Worm (Caenorhabditis elegans) whole organism, late embryonic: Measurements from ENCODE around the gene C50D2.7.

Experiments used
- C08G9.2 ChIP-seq: sonication (generic microtip); optimal IDR thresholded peaks from 2 replicates; lab custom pipeline; 2016; ENCODE audit warnings: mild to moderate bottlenecking, missing genetic modification characterization, moderate library complexity, missing compliant biosample characterization
- C38D4.7 ChIP-seq: fragments of 200-800 bp; sonication (Bioruptor generic); optimal IDR thresholded peaks from 2 replicates; lab custom pipeline; 2018; ENCODE audit warnings: mild to moderate bottlenecking, missing genetic modification characterization, moderate library complexity, missing compliant biosample characterization
- F13H6.1 ChIP-seq: sonication (generic microtip); optimal IDR thresholded peaks from 2 replicates; lab custom pipeline; 2016; ENCODE audit warnings: missing genetic modification characterization, missing compliant biosample characterization
- K02D7.2 ChIP-seq: sonication (generic microtip); optimal IDR thresholded peaks from 2 replicates; lab custom pipeline; 2017; ENCODE audit warnings: mild to moderate bottlenecking, missing genetic modification characterization, missing compliant biosample characterization
- K09A11.1 ChIP-seq: sonication (generic microtip); optimal IDR thresholded peaks from 2 replicates; lab custom pipeline; 2017; ENCODE audit warnings: antibody characterized with exemption, mild to moderate bottlenecking, missing genetic modification characterization, missing compliant biosample characterization; ENCODE audit not compliant: insufficient read depth
- T23F11.4 ChIP-seq: fragments of 200-800 bp; sonication (Bioruptor generic); optimal IDR thresholded peaks from 2 replicates; lab custom pipeline; 2018; ENCODE audit warnings: mild to moderate bottlenecking, missing genetic modification characterization, missing compliant biosample characterization
- Y22D7AL.16 ChIP-seq: sonication (generic microtip); optimal IDR thresholded peaks from 2 replicates; lab custom pipeline; 2016; ENCODE audit warnings: missing genetic modification characterization, missing compliant biosample characterization
- ahr-1 ChIP-seq: sonication (generic microtip); optimal IDR thresholded peaks from 2 replicates; lab custom pipeline; 2016; ENCODE audit warnings: missing genetic modification characterization, missing compliant biosample characterization
- ama-1 ChIP-seq: fragments of 150-350 bp; optimal IDR thresholded peaks from 2 replicates; lab custom pipeline; 2014
- ceh-14 ChIP-seq: sonication (generic microtip); optimal IDR thresholded peaks from 2 replicates; lab custom pipeline; 2016; ENCODE audit warnings: missing genotype, missing genetic modification characterization, missing compliant biosample characterization
- ceh-19 ChIP-seq: fragments of 200-800 bp; sonication (Bioruptor generic); optimal IDR thresholded peaks from 2 replicates; lab custom pipeline; 2018; ENCODE audit warnings: mild to moderate bottlenecking, missing genetic modification characterization, missing compliant biosample characterization
- ceh-2 ChIP-seq: sonication (generic microtip); optimal IDR thresholded peaks from 2 replicates; lab custom pipeline; 2016; ENCODE audit warnings: missing genotype, missing genetic modification characterization, missing compliant biosample characterization
- ceh-22 ChIP-seq: sonication (generic microtip); optimal IDR thresholded peaks from 2 replicates; lab custom pipeline; 2017; ENCODE audit warnings: missing biosample characterization, missing genetic modification characterization
- ceh-24 ChIP-seq: sonication (generic microtip); optimal IDR thresholded peaks from 2 replicates; lab custom pipeline; 2016; ENCODE audit warnings: mild to moderate bottlenecking, missing genetic modification characterization, missing compliant biosample characterization
- ceh-30 ChIP-seq: fragments of 150-350 bp; optimal IDR thresholded peaks from 2 replicates; lab custom pipeline; 2014; ENCODE audit warnings: missing biosample characterization, missing genetic modification characterization
- ceh-31 ChIP-seq: sonication (generic microtip); optimal IDR thresholded peaks from 2 replicates; lab custom pipeline; 2016; ENCODE audit warnings: missing genetic modification characterization, missing compliant biosample characterization
- ceh-34 ChIP-seq: sonication (generic microtip); optimal IDR thresholded peaks from 2 replicates; lab custom pipeline; 2016; ENCODE audit warnings: mild to moderate bottlenecking, missing genetic modification characterization, missing compliant biosample characterization
- ceh-45 ChIP-seq: fragments of 200-800 bp; sonication (Bioruptor generic); IDR thresholded peaks from 2 replicates; pipeline ENCODE4 v1.3.6; 2022; ENCODE audit warnings: missing genetic modification reagents, missing genetic modification characterization, missing compliant biosample characterization
- ceh-6 ChIP-seq: fragments of 200-800 bp; sonication (Bioruptor generic); optimal IDR thresholded peaks from 2 replicates; lab custom pipeline; 2018; ENCODE audit warnings: mild to moderate bottlenecking, missing genetic modification characterization, missing compliant biosample characterization
- ceh-9 ChIP-seq: sonication (generic microtip); optimal IDR thresholded peaks from 2 replicates; lab custom pipeline; 2016; ENCODE audit warnings: mild to moderate bottlenecking, missing genetic modification characterization, inconsistent platforms, missing compliant biosample characterization
- che-1 ChIP-seq: sonication (generic microtip); optimal IDR thresholded peaks from 2 replicates; lab custom pipeline; 2016; ENCODE audit warnings: mild to moderate bottlenecking, missing genetic modification characterization, missing compliant biosample characterization
- dve-1 ChIP-seq: sonication (generic microtip); optimal IDR thresholded peaks from 2 replicates; lab custom pipeline; 2017; ENCODE audit warnings: antibody characterized with exemption, mild to moderate bottlenecking, missing genetic modification characterization, missing compliant biosample characterization
- elt-2 ChIP-seq: sonication (generic microtip); optimal IDR thresholded peaks from 2 replicates; lab custom pipeline; 2016; ENCODE audit warnings: missing genetic modification reagents, missing genetic modification characterization, missing compliant biosample characterization
- elt-4 ChIP-seq: sonication (generic microtip); optimal IDR thresholded peaks from 2 replicates; lab custom pipeline; 2016; ENCODE audit warnings: missing genetic modification characterization, missing compliant biosample characterization
- ets-4 ChIP-seq: sonication (generic microtip); optimal IDR thresholded peaks from 2 replicates; lab custom pipeline; 2016; ENCODE audit warnings: missing genetic modification characterization, missing compliant biosample characterization
- eyg-1 ChIP-seq: sonication (generic microtip); optimal IDR thresholded peaks from 2 replicates; lab custom pipeline; 2016; ENCODE audit warnings: missing genotype, missing genetic modification characterization, missing compliant biosample characterization
- fkh-6 ChIP-seq: sonication (generic microtip); optimal IDR thresholded peaks from 2 replicates; lab custom pipeline; 2016; ENCODE audit warnings: missing genetic modification characterization, missing compliant biosample characterization
- hlh-30 ChIP-seq: sonication (generic microtip); optimal IDR thresholded peaks from 2 replicates; lab custom pipeline; 2017; ENCODE audit warnings: antibody characterized with exemption, missing genetic modification characterization, missing compliant biosample characterization; ENCODE audit not compliant: insufficient read depth
- hlh-8 ChIP-seq: sonication (generic microtip); optimal IDR thresholded peaks from 2 replicates; lab custom pipeline; 2016; ENCODE audit warnings: missing genotype, missing genetic modification characterization, missing compliant biosample characterization
- lim-6 ChIP-seq: sonication (generic microtip); optimal IDR thresholded peaks from 2 replicates; lab custom pipeline; 2016; ENCODE audit warnings: missing genetic modification characterization, missing compliant biosample characterization
- lin-11 ChIP-seq: fragments of 200-800 bp; sonication (Bioruptor generic); optimal IDR thresholded peaks from 2 replicates; lab custom pipeline; 2018; ENCODE audit warnings: mild to moderate bottlenecking, missing genetic modification characterization, missing compliant biosample characterization
- nfya-1 ChIP-seq: sonication (generic microtip); optimal IDR thresholded peaks from 2 replicates; lab custom pipeline; 2017; ENCODE audit warnings: missing genetic modification characterization, mild to moderate bottlenecking, missing compliant biosample characterization, antibody characterized with exemption, moderate library complexity
- nhr-11 ChIP-seq: fragments of 150-350 bp; optimal IDR thresholded peaks from 2 replicates; lab custom pipeline; 2014; ENCODE audit warnings: missing biosample characterization, missing genetic modification characterization
- npax-4 ChIP-seq: sonication (generic microtip); optimal IDR thresholded peaks from 2 replicates; lab custom pipeline; 2016; ENCODE audit warnings: missing genetic modification characterization, missing compliant biosample characterization
- odd-2 ChIP-seq: sonication (generic microtip); optimal IDR thresholded peaks from 2 replicates; lab custom pipeline; 2017; ENCODE audit warnings: antibody characterized with exemption, mild to moderate bottlenecking, missing genetic modification characterization, missing compliant biosample characterization
- pag-3 ChIP-seq: sonication (generic microtip); optimal IDR thresholded peaks from 2 replicates; lab custom pipeline; 2016; ENCODE audit warnings: missing compliant biosample characterization, missing genetic modification characterization, borderline replicate concordance
- pax-1 ChIP-seq: fragments of 150-350 bp; optimal IDR thresholded peaks from 2 replicates; lab custom pipeline; 2014; ENCODE audit warnings: missing biosample characterization, missing genetic modification characterization
- pha-2 ChIP-seq: sonication (generic microtip); optimal IDR thresholded peaks from 2 replicates; lab custom pipeline; 2017; ENCODE audit warnings: mild to moderate bottlenecking, missing genetic modification characterization, missing compliant biosample characterization
- pha-4 ChIP-seq: fragments of 150-350 bp; optimal IDR thresholded peaks from 2 replicates; lab custom pipeline; 2018; ENCODE audit warnings: missing biosample characterization, missing genetic modification reagents, missing genetic modification characterization
- pros-1 ChIP-seq: fragments of 150-350 bp; optimal IDR thresholded peaks from 2 replicates; lab custom pipeline; 2014; ENCODE audit warnings: missing biosample characterization, missing genetic modification reagents, missing genetic modification characterization
- ref-2 ChIP-seq: sonication (generic microtip); optimal IDR thresholded peaks from 2 replicates; lab custom pipeline; 2016; ENCODE audit warnings: missing genetic modification characterization, missing compliant biosample characterization
- sox-2 ChIP-seq: fragments of 200-800 bp; sonication (Bioruptor generic); IDR thresholded peaks from 2 replicates; pipeline ENCODE4 v1.3.6; 2022; ENCODE audit warnings: missing genetic modification reagents, missing genetic modification characterization, missing compliant biosample characterization
- sox-4 ChIP-seq: sonication (generic microtip); optimal IDR thresholded peaks from 2 replicates; lab custom pipeline; 2017; ENCODE audit warnings: mild to moderate bottlenecking, missing genetic modification characterization, inconsistent platforms, missing compliant biosample characterization
- syd-9 ChIP-seq: sonication (generic microtip); optimal IDR thresholded peaks from 2 replicates; lab custom pipeline; 2016; ENCODE audit warnings: mild to moderate bottlenecking, missing genetic modification characterization, moderate library complexity, missing compliant biosample characterization
- tbx-7 ChIP-seq: sonication (generic microtip); optimal IDR thresholded peaks from 2 replicates; lab custom pipeline; 2016; ENCODE audit warnings: missing genotype, missing genetic modification characterization, missing compliant biosample characterization
- ttx-3 ChIP-seq: sonication (generic microtip); optimal IDR thresholded peaks from 2 replicates; lab custom pipeline; 2016; ENCODE audit warnings: missing genetic modification reagents, missing genetic modification characterization, missing compliant biosample characterization
- unc-3 ChIP-seq, 2 experiments: fragments of 200-800 bp in 1 of 2; sonication (Bioruptor generic) in 1 of 2; sonication (generic microtip) in 1 of 2; conservative IDR thresholded peaks in 1 of 2; optimal IDR thresholded peaks in 1 of 2; 2 replicates each; pipeline versions ENCODE4 v1.3.6 to Lab custom; 2016 to 2022; ENCODE audit warnings: missing compliant biosample characterization in 2 of 2, missing genetic modification characterization in 2 of 2, missing genetic modification reagents in 1 of 2
- unc-55 ChIP-seq: sonication (generic microtip); optimal IDR thresholded peaks from 2 replicates; lab custom pipeline; 2017; ENCODE audit warnings: missing biosample characterization, missing genetic modification reagents, missing genetic modification characterization
- unc-86 ChIP-seq: sonication (generic microtip); optimal IDR thresholded peaks from 2 replicates; lab custom pipeline; 2016; ENCODE audit warnings: missing genetic modification characterization, missing compliant biosample characterization
- zip-5 ChIP-seq: sonication (generic microtip); optimal IDR thresholded peaks from 2 replicates; lab custom pipeline; 2016; ENCODE audit warnings: missing genetic modification characterization, missing compliant biosample characterization
- ztf-16 ChIP-seq: sonication (generic microtip); optimal IDR thresholded peaks from 2 replicates; lab custom pipeline; 2017; ENCODE audit warnings: missing genetic modification characterization, missing compliant biosample characterization

Gene C50D2.7

DNA sequence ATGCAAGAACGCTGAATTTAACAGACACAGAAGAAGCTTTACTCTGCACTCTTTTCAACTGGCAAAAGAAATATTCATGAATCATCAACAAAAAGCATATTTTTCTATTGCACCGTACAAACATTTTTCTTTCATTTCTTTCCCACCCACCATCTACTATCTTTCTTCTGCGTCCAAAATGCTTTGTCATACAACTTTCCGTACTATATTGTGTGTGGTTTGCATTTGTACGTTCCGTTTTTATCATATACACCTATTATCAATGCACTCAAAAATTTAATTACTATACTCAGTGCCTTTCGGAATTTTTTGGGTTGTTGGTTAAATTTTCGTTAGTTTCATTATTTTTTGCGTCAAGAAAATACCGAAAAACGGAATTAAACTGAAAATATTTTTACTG lies 27.4 kb downstream of the C50D2.7 start:
- TF ChIP-seq F13H6.1 (tag; lab: Kevin White, UChicago), result no peak
- no peak for TF ChIP-seq lin-11 (tag; lab: Kevin White, UChicago)
- TF ChIP-seq C08G9.2 (tag; lab: Kevin White, UChicago), result no peak
- TF ChIP-seq ahr-1 (tag; lab: Kevin White, UChicago), result no peak
- TF ChIP-seq unc-3 (GFP tag; conservative IDR thresholded peaks at IDR 0.05; lab: Robert Waterston, UW), result no peak
- TF ChIP-seq unc-3 (tag; optimal IDR thresholded peaks at IDR 0.05; lab: Kevin White, UChicago), result no peak
- TF ChIP-seq unc-86 (tag; lab: Kevin White, UChicago), result no peak
- no peak for TF ChIP-seq elt-4 (tag; lab: Kevin White, UChicago)
- TF ChIP-seq hlh-30, result no peak
- no peak for TF ChIP-seq pha-2 (tag; lab: Kevin White, UChicago)
- no peak for TF ChIP-seq sox-2
- TF ChIP-seq dve-1 (tag; lab: Kevin White, UChicago), result no peak
- TF ChIP-seq ets-4, result no peak
- no peak for TF ChIP-seq nhr-11 (tag; lab: Kevin White, UChicago)

DNA sequence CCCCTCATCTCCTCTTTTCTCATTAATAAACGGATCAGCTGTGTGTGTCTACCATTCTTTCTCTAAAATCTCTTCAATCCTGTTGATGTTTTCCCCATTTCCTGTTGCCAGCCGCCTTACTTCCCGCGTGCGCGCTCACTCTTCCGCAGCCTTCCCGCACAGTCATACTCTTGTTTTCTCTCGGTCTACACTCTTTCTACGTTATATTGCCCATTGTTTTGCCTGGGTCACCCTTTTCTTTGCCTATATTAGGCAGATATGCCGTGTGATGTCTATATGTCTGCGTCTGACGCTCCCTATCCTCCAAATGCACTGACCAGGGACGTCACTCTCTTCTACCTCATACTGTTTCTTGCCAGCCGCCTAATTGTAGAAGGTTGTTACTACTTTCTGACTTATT lies 28.8 kb downstream of the C50D2.7 start:
- TF ChIP-seq C38D4.7 (GFP tag; lab: Kevin White, UChicago), result no peak
- TF ChIP-seq lim-6 (tag; lab: Kevin White, UChicago), result no peak
- TF ChIP-seq npax-4, result no peak
- TF ChIP-seq elt-2, result peak; percentile 39
- TF ChIP-seq ceh-6, result no peak
- no peak for TF ChIP-seq ceh-19 (GFP tag; lab: Kevin White, UChicago)
- TF ChIP-seq che-1, result no peak
- peak; percentile 69 for TF ChIP-seq unc-55 (GFP tag; lab: Kevin White, UChicago)
- TF ChIP-seq pha-4 (tag; lab: Kevin White, UChicago), result no peak
- peak; percentile 48 for TF ChIP-seq nfya-1 (tag; lab: Kevin White, UChicago)
- TF ChIP-seq Y22D7AL.16 (tag; lab: Kevin White, UChicago), result no peak
- no peak for TF ChIP-seq ttx-3 (tag; lab: Kevin White, UChicago)
- peak; percentile 79 for TF ChIP-seq pax-1
- no peak for TF ChIP-seq sox-4 (tag; lab: Kevin White, UChicago)
- no peak for TF ChIP-seq ceh-45 (GFP tag; lab: Robert Waterston, UW)
- TF ChIP-seq fkh-6, result no peak
- no peak for TF ChIP-seq K02D7.2 (tag; lab: Kevin White, UChicago)
- peak; percentile 75 for TF ChIP-seq ets-4
- TF ChIP-seq ceh-34 (tag; lab: Kevin White, UChicago), result peak; percentile 63
- TF ChIP-seq hlh-8 (tag; lab: Kevin White, UChicago), result peak; percentile 76
- peak; percentile 83 for TF ChIP-seq pros-1
- TF ChIP-seq elt-4 (tag; lab: Kevin White, UChicago), result no peak
- peak; percentile 38 for TF ChIP-seq tbx-7 (tag; lab: Kevin White, UChicago)
- no peak for TF ChIP-seq ama-1
- TF ChIP-seq unc-3 (GFP tag; conservative IDR thresholded peaks at IDR 0.05; lab: Robert Waterston, UW), result no peak
- TF ChIP-seq unc-3 (tag; optimal IDR thresholded peaks at IDR 0.05; lab: Kevin White, UChicago), result no peak
- TF ChIP-seq pha-2 (tag; lab: Kevin White, UChicago), result peak; percentile 1
- TF ChIP-seq ceh-31 (tag; lab: Kevin White, UChicago), result peak; percentile 79
- TF ChIP-seq eyg-1, result peak; percentile 84
- no peak for TF ChIP-seq T23F11.4 (GFP tag; lab: Kevin White, UChicago)
- peak; percentile 17 for TF ChIP-seq syd-9
- no peak for TF ChIP-seq ztf-16 (tag; lab: Kevin White, UChicago)
- TF ChIP-seq ceh-30, result peak; percentile 63
- TF ChIP-seq ceh-22 (tag; lab: Kevin White, UChicago), result no peak
- TF ChIP-seq K09A11.1, result no peak
- TF ChIP-seq odd-2 (tag; lab: Kevin White, UChicago), result no peak
- no peak for TF ChIP-seq zip-5 (tag; lab: Kevin White, UChicago)
- no peak for TF ChIP-seq ceh-9 (tag; lab: Kevin White, UChicago)
- TF ChIP-seq ceh-2, result peak; percentile 64
- TF ChIP-seq ceh-24, result no peak
- peak; percentile 92 for TF ChIP-seq ref-2 (tag; lab: Kevin White, UChicago)
- TF ChIP-seq C08G9.2 (tag; lab: Kevin White, UChicago), result no peak
- no peak for TF ChIP-seq pag-3 (tag; lab: Kevin White, UChicago)
- no peak for TF ChIP-seq ceh-14
